Worm (Caenorhabditis elegans): Measurements from ENCODE around the gene acs-2.
A peak's percentile ranks its signal among the peaks of the same experiment; 100 is the strongest.

The acs-2 gene

ce11 chrV:15614534-15614933, 47.3 kb downstream of the acs-2 start:
- no peak for TF ChIP-seq unc-39 (tag; optimal IDR thresholded peaks at IDR 0.05)
- peak; percentile 95 for TF ChIP-seq aha-1 (tag)
- no peak for TF ChIP-seq arid-1 (GFP tag; conservative IDR thresholded peaks at IDR 0.05)
- no peak for TF ChIP-seq Y75B8A.6 (GFP tag; IDR thresholded peaks at IDR 0.05)

Measured in whole organism, L4 larva.